Fruit fly (Drosophila melanogaster): ENCODE results near the gene B4.

The B4 gene

dm6 chr2L:13548786-13549780 lies at the start of gene B4 (continued):
- peak; percentile 9 for TF ChIP-seq CG15269 (tag; optimal IDR thresholded peaks at IDR 0.05)
- no peak for TF ChIP-seq CG10267 (tag; optimal IDR thresholded peaks at IDR 0.05)
- peak; percentile 40 for TF ChIP-seq CG17359 (tag; optimal IDR thresholded peaks at IDR 0.05)
- TF ChIP-seq Doc2 (GFP tag; IDR thresholded peaks at IDR 0.05) = no peak
- no peak for TF ChIP-seq peb (GFP tag; IDR thresholded peaks at IDR 0.05)
- TF ChIP-seq h (optimal IDR thresholded peaks at IDR 0.05) = no peak
- TF ChIP-seq Bdp1 (GFP tag; optimal IDR thresholded peaks at IDR 0.05) = no peak
- no peak for TF ChIP-seq CG18619 (GFP tag; optimal IDR thresholded peaks at IDR 0.05)
- peak; percentile 59 for TF ChIP-seq Lhr (GFP tag; optimal IDR thresholded peaks at IDR 0.05)
- TF ChIP-seq Lim3 (GFP tag; IDR thresholded peaks at IDR 0.05) = no peak
- TF ChIP-seq Atf-2 (GFP tag; optimal IDR thresholded peaks at IDR 0.05) = no peak
- TF ChIP-seq Chrac-16 (GFP tag; optimal IDR thresholded peaks at IDR 0.05) = no peak
- TF ChIP-seq CG17829 (tag; optimal IDR thresholded peaks at IDR 0.05) = no peak
- TF ChIP-seq Med (GFP tag) = peak; percentile 95
- no peak for TF ChIP-seq CG14441 (GFP tag; IDR thresholded peaks at IDR 0.05)
- no peak; the same call in 2 of the 3 replicates for TF ChIP-seq otp (GFP tag; IDR thresholded peaks at IDR 0.05)
- peak; percentile 27 for TF ChIP-seq Max (GFP tag; optimal IDR thresholded peaks at IDR 0.05)
- no peak for TF ChIP-seq pan (optimal IDR thresholded peaks at IDR 0.05)
- TF ChIP-seq pan (GFP tag; optimal IDR thresholded peaks at IDR 0.05 in 1 of 2, IDR thresholded peaks at IDR 0.05 in 1 of 2) = peak in 1 of 2 experiments; percentile 64
- peak; percentile 53 for TF ChIP-seq CG8924 (tag; optimal IDR thresholded peaks at IDR 0.05)
- TF ChIP-seq cg (GFP tag; optimal IDR thresholded peaks at IDR 0.05) = peak; percentile 92
- no peak for TF ChIP-seq Oli (tag; optimal IDR thresholded peaks at IDR 0.05)
- TF ChIP-seq Gsc (GFP tag; IDR thresholded peaks at IDR 0.05) = no peak
- TF ChIP-seq ara (GFP tag; IDR thresholded peaks at IDR 0.05) = no peak
- peak; percentile 20 for TF ChIP-seq ewg (GFP tag; optimal IDR thresholded peaks at IDR 0.05)
- no peak for TF ChIP-seq CG4282 (GFP tag; optimal IDR thresholded peaks at IDR 0.05)
- no peak for TF ChIP-seq CG11456 (GFP tag; IDR thresholded peaks at IDR 0.05)
- TF ChIP-seq jing (GFP tag; optimal IDR thresholded peaks at IDR 0.05) = no peak
- TF ChIP-seq vvl (GFP tag; IDR thresholded peaks at IDR 0.05) = peak; percentile 49
- TF ChIP-seq Sry-δ (GFP tag; optimal IDR thresholded peaks at IDR 0.05) = peak; percentile 20
- peak; percentile 37 for TF ChIP-seq sug (tag; optimal IDR thresholded peaks at IDR 0.05)
- no peak for TF ChIP-seq ems (GFP tag; optimal IDR thresholded peaks at IDR 0.05)
- TF ChIP-seq emc (GFP tag; optimal IDR thresholded peaks at IDR 0.05) = peak; percentile 20
- TF ChIP-seq CG10543 (GFP tag; optimal IDR thresholded peaks at IDR 0.05) = peak; percentile 85
- TF ChIP-seq Tbp (GFP tag; optimal IDR thresholded peaks at IDR 0.05) = no peak
- TF ChIP-seq CG42726 (GFP tag; IDR thresholded peaks at IDR 0.05; ENCODE audit: partially characterized antibody) = peak; percentile 77
- TF ChIP-seq CG3281 (GFP tag; optimal IDR thresholded peaks at IDR 0.05) = peak; percentile 20
- no peak for TF ChIP-seq psq (GFP tag; optimal IDR thresholded peaks at IDR 0.05)
- no peak for TF ChIP-seq CG7839 (tag; optimal IDR thresholded peaks at IDR 0.05)
- TF ChIP-seq odd (GFP tag; optimal IDR thresholded peaks at IDR 0.05) = peak; percentile 67
- TF ChIP-seq CG30431 (GFP tag; optimal IDR thresholded peaks at IDR 0.05) = no peak
- peak; percentile 21 for TF ChIP-seq corto (GFP tag; optimal IDR thresholded peaks at IDR 0.05)
- no peak for TF ChIP-seq fd102C (GFP tag; optimal IDR thresholded peaks at IDR 0.05)
- peak; percentile 6 for TF ChIP-seq CG10209 (GFP tag; optimal IDR thresholded peaks at IDR 0.05)
- TF ChIP-seq CG31365 (tag; optimal IDR thresholded peaks at IDR 0.05) = peak; percentile 5
- TF ChIP-seq dysf (GFP tag; IDR thresholded peaks at IDR 0.05) = no peak; the same call in 2 of the 3 replicates
- no peak for TF ChIP-seq CG16863 (GFP tag; optimal IDR thresholded peaks at IDR 0.05)
- TF ChIP-seq sob (GFP tag; IDR thresholded peaks at IDR 0.05) = peak; percentile 49; the same call in 1 of the 2 replicates
- peak; percentile 42 for TF ChIP-seq CG32532 (GFP tag; IDR thresholded peaks at IDR 0.05)
- peak; percentile 29 for TF ChIP-seq Elba2 (GFP tag; optimal IDR thresholded peaks at IDR 0.05)

All from whole organism, embryonic.